Fruit fly (Drosophila melanogaster): ENCODE measurements around the gene CG4115.

dm6 chr3R:12367464-12367863 is 7.7 kb downstream of the CG4115 start, which contains the start of gene GstD9:
- TF ChIP-seq CTCF (optimal IDR thresholded peaks at IDR 0.05), result no peak
- no peak for TF ChIP-seq CG8478 (optimal IDR thresholded peaks at IDR 0.05)

Measured in S2 (cell line).